Fruit fly (Drosophila melanogaster) whole organism, embryonic: ENCODE measurements around the gene Kyat.

ENCODE experiments used
- ATbp ChIP-seq: fragments of 200-800 bp; sonication (Bioruptor generic); optimal IDR thresholded peaks from 2 replicates; lab custom pipeline; 2017; ENCODE audit warnings: missing biosample characterization, mild to moderate bottlenecking, missing genetic modification characterization, missing genetic modification reagents
- BEAF-32 ChIP-seq: fragments of 200-800 bp; sonication (Bioruptor generic); optimal IDR thresholded peaks from 3 replicates; lab custom pipeline; 2017; ENCODE audit warnings: missing biosample characterization, missing genetic modification characterization, mild to moderate bottlenecking, moderate library complexity, missing genetic modification reagents
- BtbVII ChIP-seq: fragments of 200-800 bp; sonication (Bioruptor generic); optimal IDR thresholded peaks from 3 replicates; lab custom pipeline; 2017; ENCODE audit warnings: missing biosample characterization, mild to moderate bottlenecking, missing genetic modification characterization
- CG14667 ChIP-seq: fragments of 200-800 bp; sonication (Bioruptor generic); IDR thresholded peaks from 2 replicates; pipeline ENCODE4 v1.3.6; 2022; ENCODE audit warnings: missing biosample characterization, missing genetic modification characterization
- CG18476 ChIP-seq: fragments of 200-800 bp; sonication (Bioruptor generic); optimal IDR thresholded peaks from 2 replicates; lab custom pipeline; 2016; ENCODE audit warnings: missing biosample characterization, mild to moderate bottlenecking, missing genetic modification characterization
- CG30431 ChIP-seq: fragments of 200-800 bp; sonication (Bioruptor generic); optimal IDR thresholded peaks from 2 replicates; lab custom pipeline; 2017; ENCODE audit warnings: missing biosample characterization, missing genetic modification characterization
- CG31441 ChIP-seq: fragments of 200-800 bp; sonication (Bioruptor generic); IDR thresholded peaks from 2 replicates; pipeline ENCODE4 v1.3.6; 2022; ENCODE audit warnings: missing biosample characterization, missing genetic modification characterization
- CG34422 ChIP-seq: fragments of 200-800 bp; sonication (Bioruptor generic); IDR thresholded peaks from 3 replicates; pipeline ENCODE4 v1.3.6; 2022; ENCODE audit warnings: missing biosample characterization, missing genetic modification characterization
- CG4617 ChIP-seq: fragments of 200-800 bp; sonication (Bioruptor generic); optimal IDR thresholded peaks from 3 replicates; lab custom pipeline; 2016; ENCODE audit warnings: missing biosample characterization, missing genetic modification characterization, borderline replicate concordance
- CG5180 ChIP-seq: fragments of 200-800 bp; sonication (Bioruptor generic); optimal IDR thresholded peaks from 3 replicates; lab custom pipeline; 2017; ENCODE audit warnings: missing biosample characterization, missing genetic modification characterization, mild to moderate bottlenecking, moderate library complexity, missing genetic modification reagents
- CG5953 ChIP-seq: fragments of 200-800 bp; sonication (Bioruptor generic); IDR thresholded peaks from 2 replicates; pipeline ENCODE4 v1.3.6; 2022; ENCODE audit warnings: missing biosample characterization, missing genetic modification characterization
- CG6791 ChIP-seq: fragments of 200-800 bp; sonication (Bioruptor generic); IDR thresholded peaks from 3 replicates; pipeline ENCODE4 v1.3.6; 2022; ENCODE audit warnings: missing biosample characterization, missing genetic modification characterization; ENCODE audit not compliant: partially characterized antibody
- CG7745 ChIP-seq: fragments of 200-800 bp; sonication (Bioruptor generic); optimal IDR thresholded peaks from 2 replicates; lab custom pipeline; 2018; ENCODE audit warnings: missing biosample characterization, mild to moderate bottlenecking, missing genetic modification characterization, moderate library complexity
- CrebB ChIP-seq: fragments of 200-800 bp; sonication (Bioruptor generic); optimal IDR thresholded peaks from 3 replicates; lab custom pipeline; 2018; ENCODE audit warnings: missing biosample characterization, mild to moderate bottlenecking, missing genetic modification characterization
- Fer1 ChIP-seq: fragments of 200-800 bp; sonication (Bioruptor generic); optimal IDR thresholded peaks from 2 replicates; lab custom pipeline; 2017; ENCODE audit warnings: missing biosample characterization, mild to moderate bottlenecking, missing genetic modification characterization
- Gsc ChIP-seq: fragments of 200-800 bp; sonication (Bioruptor generic); IDR thresholded peaks from 2 replicates; pipeline ENCODE4 v1.3.6; 2022; ENCODE audit warnings: missing biosample characterization, missing genetic modification characterization
- H15 ChIP-seq: fragments of 200-800 bp; sonication (Bioruptor generic); IDR thresholded peaks from 3 replicates; pipeline ENCODE4 v1.3.6; 2022; ENCODE audit warnings: missing biosample characterization, missing genetic modification characterization
- Hsf ChIP-seq: fragments of 200-800 bp; sonication (Bioruptor generic); optimal IDR thresholded peaks from 3 replicates; lab custom pipeline; 2016; ENCODE audit warnings: missing biosample characterization, missing genetic modification characterization
- MESR4 ChIP-seq: fragments of 200-800 bp; sonication (Bioruptor generic); optimal IDR thresholded peaks from 2 replicates; lab custom pipeline; 2018; ENCODE audit warnings: missing biosample characterization, mild to moderate bottlenecking, missing genetic modification characterization, moderate library complexity
- NFAT ChIP-seq: fragments of 200-800 bp; sonication (Bioruptor generic); IDR thresholded peaks from 2 replicates; pipeline ENCODE4 v1.3.6; 2022; ENCODE audit warnings: missing biosample characterization, missing genetic modification characterization
- Nf-YA ChIP-seq: fragments of 200-800 bp; sonication (Bioruptor generic); IDR thresholded peaks from 2 replicates; pipeline ENCODE4 v1.3.6; 2022; ENCODE audit warnings: missing biosample characterization, missing genetic modification characterization
- Rx ChIP-seq: fragments of 200-800 bp; sonication (Bioruptor generic); IDR thresholded peaks from 2 replicates; pipeline ENCODE4 v1.3.6; 2022; ENCODE audit warnings: missing biosample characterization, missing genetic modification characterization
- Sox100B ChIP-seq: fragments of 200-800 bp; sonication (Bioruptor generic); optimal IDR thresholded peaks from 3 replicates; lab custom pipeline; 2018; ENCODE audit warnings: missing biosample characterization, mild to moderate bottlenecking, missing genetic modification characterization
- Ssrp ChIP-seq: fragments of 200-800 bp; sonication (Bioruptor generic); optimal IDR thresholded peaks from 2 replicates; lab custom pipeline; 2018; ENCODE audit warnings: missing biosample characterization, mild to moderate bottlenecking, missing genetic modification characterization, moderate library complexity
- ab ChIP-seq: fragments of 200-800 bp; sonication (Bioruptor generic); optimal IDR thresholded peaks from 2 replicates; lab custom pipeline; 2016; ENCODE audit warnings: missing biosample characterization, missing genetic modification characterization
- ci ChIP-seq: fragments of 200-800 bp; sonication (Bioruptor generic); IDR thresholded peaks from 3 replicates; pipeline ENCODE4 v1.3.6; 2022; ENCODE audit warnings: missing biosample characterization, missing genetic modification characterization
- dimm ChIP-seq: fragments of 200-800 bp; sonication (Bioruptor generic); IDR thresholded peaks from 2 replicates; pipeline ENCODE4 v1.3.6; 2022; ENCODE audit warnings: missing biosample characterization, missing genetic modification characterization
- dmrt99B ChIP-seq: fragments of 200-800 bp; sonication (Bioruptor generic); optimal IDR thresholded peaks from 2 replicates; lab custom pipeline; 2018; ENCODE audit warnings: missing biosample characterization, mild to moderate bottlenecking, missing genetic modification characterization, moderate library complexity
- esg ChIP-seq: fragments of 200-800 bp; sonication (Bioruptor generic); conservative IDR thresholded peaks from 2 replicates; pipeline ENCODE4 v1.3.6; 2022; ENCODE audit warnings: missing biosample characterization, missing genetic modification characterization
- hbn ChIP-seq: fragments of 200-800 bp; sonication (Bioruptor generic); IDR thresholded peaks from 2 replicates; pipeline ENCODE4 v1.3.6; 2022; ENCODE audit warnings: missing biosample characterization, missing genetic modification characterization; ENCODE audit not compliant: partially characterized antibody
- jing ChIP-seq: fragments of 200-800 bp; sonication (Bioruptor generic); optimal IDR thresholded peaks from 2 replicates; lab custom pipeline; 2018; ENCODE audit warnings: missing biosample characterization, mild to moderate bottlenecking, missing genetic modification characterization
- ken ChIP-seq: fragments of 200-800 bp; sonication (Bioruptor generic); IDR thresholded peaks from 3 replicates; pipeline ENCODE4 v1.3.6; 2022; ENCODE audit warnings: missing biosample characterization, missing genetic modification characterization
- lab ChIP-seq: fragments of 200-800 bp; sonication (Bioruptor generic); optimal IDR thresholded peaks from 3 replicates; lab custom pipeline; 2017; ENCODE audit warnings: missing biosample characterization, missing genetic modification characterization, mild to moderate bottlenecking, moderate library complexity, missing genetic modification reagents
- lov ChIP-seq, 2 experiments: fragments of 200-800 bp in 1 of 2; fragments of >200 bp in 1 of 2; sonication (Bioruptor generic) in 1 of 2; IDR thresholded peaks in 1 of 2; optimal IDR thresholded peaks in 1 of 2; 2 replicates in 1 of 2; 3 replicates in 1 of 2; pipeline versions ENCODE4 v1.3.6 to Lab custom; 2017 to 2022; ENCODE audit warnings: missing biosample characterization in 1 of 2, missing genetic modification characterization in 1 of 2
- nau ChIP-seq: fragments of 200-800 bp; sonication (Bioruptor generic); optimal IDR thresholded peaks from 3 replicates; lab custom pipeline; 2017; ENCODE audit warnings: missing biosample characterization, mild to moderate bottlenecking, missing genetic modification characterization, missing genetic modification reagents
- nmo ChIP-seq: fragments of 200-800 bp; sonication (Bioruptor generic); optimal IDR thresholded peaks from 2 replicates; lab custom pipeline; 2018; ENCODE audit warnings: missing biosample characterization, mild to moderate bottlenecking, missing genetic modification characterization, moderate library complexity
- prd ChIP-seq, 3 experiments: fragments of >200 bp in 2 of 3; fragments of 200-800 bp in 1 of 3; sonication (Bioruptor generic) in 1 of 3; optimal IDR thresholded peaks in 2 of 3; IDR thresholded peaks in 1 of 3; 2 replicates in 2 of 3; 3 replicates in 1 of 3; pipeline versions ENCODE4 v1.3.6 to Lab custom; 2017 to 2022; ENCODE audit warnings: missing biosample characterization in 1 of 3, missing genetic modification characterization in 1 of 3
- pros ChIP-seq: fragments of 200-800 bp; sonication (Bioruptor generic); optimal IDR thresholded peaks from 3 replicates; lab custom pipeline; 2019; ENCODE audit warnings: missing biosample characterization, mild to moderate bottlenecking, missing genetic modification characterization, moderate library complexity
- pzg ChIP-seq: fragments of 200-800 bp; sonication (Bioruptor generic); optimal IDR thresholded peaks from 3 replicates; lab custom pipeline; 2018; ENCODE audit warnings: missing biosample characterization, mild to moderate bottlenecking, missing genetic modification characterization, moderate library complexity
- ro ChIP-seq: fragments of 200-800 bp; sonication (Bioruptor generic); IDR thresholded peaks from 2 replicates; pipeline ENCODE4 v1.3.6; 2022; ENCODE audit warnings: missing biosample characterization, missing genetic modification characterization
- run ChIP-seq: fragments of 200-800 bp; sonication (Bioruptor generic); optimal IDR thresholded peaks from 3 replicates; lab custom pipeline; 2018; ENCODE audit warnings: missing biosample characterization, mild to moderate bottlenecking, missing genetic modification characterization
- salm ChIP-seq: fragments of 200-800 bp; sonication (Bioruptor generic); optimal IDR thresholded peaks from 2 replicates; lab custom pipeline; 2018; ENCODE audit warnings: missing biosample characterization, mild to moderate bottlenecking, missing genetic modification characterization
- schlank ChIP-seq: fragments of 200-800 bp; sonication (Bioruptor generic); optimal IDR thresholded peaks from 2 replicates; lab custom pipeline; 2018; ENCODE audit warnings: missing biosample characterization, mild to moderate bottlenecking, missing genetic modification characterization
- sisA ChIP-seq: fragments of 200-800 bp; sonication (Bioruptor generic); IDR thresholded peaks from 2 replicates; pipeline ENCODE4 v1.3.6; 2022; ENCODE audit warnings: missing biosample characterization, missing genetic modification characterization
- slou ChIP-seq: fragments of 200-800 bp; sonication (Bioruptor generic); optimal IDR thresholded peaks from 3 replicates; lab custom pipeline; 2016; ENCODE audit warnings: missing biosample characterization, missing genetic modification characterization
- trem ChIP-seq: fragments of 200-800 bp; optimal IDR thresholded peaks from 3 replicates; lab custom pipeline; 2019; ENCODE audit warnings: missing biosample characterization, mild to moderate bottlenecking, missing genetic modification characterization, moderate library complexity
- tx ChIP-seq: fragments of 200-800 bp; sonication (Bioruptor generic); optimal IDR thresholded peaks from 2 replicates; lab custom pipeline; 2016; ENCODE audit warnings: missing biosample characterization, missing genetic modification characterization
- wdn ChIP-seq: fragments of 200-800 bp; sonication (Bioruptor generic); IDR thresholded peaks from 2 replicates; pipeline ENCODE4 v1.3.6; 2022; ENCODE audit warnings: missing biosample characterization, missing genetic modification characterization
- zen ChIP-seq: fragments of 200-800 bp; sonication (Bioruptor generic); optimal IDR thresholded peaks from 3 replicates; lab custom pipeline; 2018; ENCODE audit warnings: missing biosample characterization, mild to moderate bottlenecking, missing genetic modification characterization, moderate library complexity

The Kyat gene

DNA sequence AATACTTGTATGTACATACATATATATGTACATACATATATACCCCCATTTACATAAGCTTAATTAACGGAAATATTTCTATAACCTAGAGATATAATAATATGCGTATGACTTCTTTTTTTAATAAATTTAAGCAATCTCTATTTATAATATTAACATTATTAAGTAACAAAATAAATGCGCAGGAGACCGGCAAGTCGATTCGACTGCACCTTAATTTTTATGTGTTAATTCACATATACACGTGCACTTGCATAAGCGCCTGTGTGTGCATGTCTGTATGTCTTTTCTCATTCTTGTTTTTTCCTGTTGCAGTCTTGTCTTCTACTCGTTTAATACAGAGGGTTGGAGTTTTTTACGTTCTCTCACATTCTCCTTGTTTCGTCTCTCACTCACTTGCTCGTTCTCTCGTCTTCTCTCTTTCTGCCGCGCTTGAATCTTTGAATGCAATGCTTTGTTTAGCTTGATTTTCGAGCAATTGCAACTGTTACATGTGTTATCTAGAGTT is 42.1 kb downstream of the Kyat start (continued):
- peak; percentile 75 for TF ChIP-seq ro
- TF ChIP-seq wdn (GFP tag; lab: Robert Waterston, UW): no peak
- TF ChIP-seq trem (tag; lab: Kevin White, UChicago): peak; percentile 96
- TF ChIP-seq schlank (tag; lab: Kevin White, UChicago): no peak
- peak; percentile 71 for TF ChIP-seq dimm (GFP tag; lab: Robert Waterston, UW)
- peak; percentile 99 for TF ChIP-seq CG31441 (GFP tag; lab: Robert Waterston, UW)
- peak; percentile 76 for TF ChIP-seq Hsf (GFP tag; lab: Kevin White, UChicago)
- no peak for TF ChIP-seq hbn (GFP tag; lab: Robert Waterston, UW)
- peak; percentile 23 for TF ChIP-seq CG7745 (tag; lab: Kevin White, UChicago)
- peak; percentile 84 for TF ChIP-seq ken (GFP tag; lab: Robert Waterston, UW)
- peak; percentile 94 for TF ChIP-seq dmrt99B (tag; lab: Kevin White, UChicago)
- TF ChIP-seq prd (optimal IDR thresholded peaks at IDR 0.05; lab: Kevin White, UChicago): no peak
- TF ChIP-seq prd (GFP tag; IDR thresholded peaks at IDR 0.05; lab: Robert Waterston, UW): peak; percentile 93
- TF ChIP-seq sisA (GFP tag; lab: Robert Waterston, UW): peak; percentile 89
- TF ChIP-seq ab: peak; percentile 31
- TF ChIP-seq BEAF-32 (GFP tag; lab: Kevin White, UChicago): no peak
- no peak for TF ChIP-seq tx
- TF ChIP-seq salm (tag; lab: Kevin White, UChicago): peak; percentile 88
- peak; percentile 75 for TF ChIP-seq Gsc (GFP tag; lab: Robert Waterston, UW)
- peak; percentile 96 for TF ChIP-seq Sox100B
- peak; percentile 95 for TF ChIP-seq CG30431
- peak; percentile 85 for TF ChIP-seq CG5953 (GFP tag; lab: Robert Waterston, UW)
- peak; percentile 62 for TF ChIP-seq BtbVII (GFP tag; lab: Kevin White, UChicago)
- peak; percentile 90; the same call in 2 of the 3 replicates for TF ChIP-seq CG34422 (GFP tag; lab: Robert Waterston, UW)
- TF ChIP-seq Nf-YA: peak; percentile 81
- peak; percentile 98 for TF ChIP-seq pros (GFP tag; lab: Kevin White, UChicago)
- peak; percentile 94 for TF ChIP-seq ci (GFP tag; lab: Robert Waterston, UW)
- peak; percentile 36 for TF ChIP-seq Fer1 (GFP tag; lab: Kevin White, UChicago)
- peak; percentile 80 for TF ChIP-seq nau (GFP tag; lab: Kevin White, UChicago)
- peak; percentile 62 for TF ChIP-seq CG14667
- peak; percentile 78 for TF ChIP-seq CG4617
- TF ChIP-seq esg (GFP tag; lab: Robert Waterston, UW): peak; percentile 78
- TF ChIP-seq NFAT (GFP tag; lab: Robert Waterston, UW): no peak
- peak; percentile 82 for TF ChIP-seq CG18476 (GFP tag; lab: Kevin White, UChicago)
- no peak for TF ChIP-seq CG6791 (GFP tag; lab: Robert Waterston, UW)
- no peak for TF ChIP-seq pzg (GFP tag; lab: Kevin White, UChicago)
- peak; percentile 79 for TF ChIP-seq CG5180 (GFP tag; lab: Kevin White, UChicago)
- TF ChIP-seq lov (optimal IDR thresholded peaks at IDR 0.05; lab: Kevin White, UChicago): no peak
- peak; percentile 94 for TF ChIP-seq lov (GFP tag; IDR thresholded peaks at IDR 0.05; lab: Robert Waterston, UW)
- TF ChIP-seq ATbp: peak; percentile 93
- TF ChIP-seq Ssrp (tag; lab: Kevin White, UChicago): peak; percentile 97
- peak; percentile 34 for TF ChIP-seq slou (GFP tag; lab: Kevin White, UChicago)
- TF ChIP-seq CrebB (tag; lab: Kevin White, UChicago): peak; percentile 3
- TF ChIP-seq zen: peak; percentile 97
- TF ChIP-seq H15 (GFP tag; lab: Robert Waterston, UW): peak; percentile 86
- peak; percentile 81 for TF ChIP-seq jing (GFP tag; lab: Kevin White, UChicago)
- peak; percentile 76 for TF ChIP-seq lab
- peak; percentile 73 for TF ChIP-seq Rx (GFP tag; lab: Robert Waterston, UW)
- peak; percentile 99 for TF ChIP-seq nmo
- TF ChIP-seq run (tag; lab: Kevin White, UChicago): peak; percentile 83
- no peak for TF ChIP-seq MESR4 (GFP tag; lab: Kevin White, UChicago)
